Worm (Caenorhabditis elegans): Measurements from ENCODE around the gene T26C11.4.

T26C11.4 gene

ce11 chrX:1858616-1859015, 13.3 kb upstream of the T26C11.4 start (continued):
- TF ChIP-seq fkh-4 (tag; optimal IDR thresholded peaks at IDR 0.05; ENCODE audit: borderline replicate concordance) = no peak
- peak; percentile 81 for TF ChIP-seq rnt-1 (tag; optimal IDR thresholded peaks at IDR 0.05)
- TF ChIP-seq nhr-90 (tag; optimal IDR thresholded peaks at IDR 0.05; ENCODE audit: poor library complexity) = peak; percentile 79
- no peak for TF ChIP-seq ets-5 (GFP tag; IDR thresholded peaks at IDR 0.05)
- TF ChIP-seq ceh-88 (GFP tag; IDR thresholded peaks at IDR 0.05) = no peak; the same call in 1 of the 2 replicates
- no peak for TF ChIP-seq unc-130 (tag; optimal IDR thresholded peaks at IDR 0.05)
- TF ChIP-seq tbx-2 (tag; optimal IDR thresholded peaks at IDR 0.05) = peak; percentile 69
- peak; percentile 25 for TF ChIP-seq nhr-77 (tag; optimal IDR thresholded peaks at IDR 0.05)

ce11 chrX:1857777-1858176, 12.4 kb upstream of the T26C11.4 start:
- TF ChIP-seq nhr-85 (tag) = peak; percentile 2
- no peak for TF ChIP-seq ceh-63 (GFP tag; optimal IDR thresholded peaks at IDR 0.05)
- TF ChIP-seq isw-1 (GFP tag; IDR thresholded peaks at IDR 0.05) = no peak
- TF ChIP-seq ztf-11 (tag; optimal IDR thresholded peaks at IDR 0.05) = no peak

- TF ChIP-seq nhr-20 (tag; optimal IDR thresholded peaks at IDR 0.05) (peak; percentile 47), tbx-2 (tag; optimal IDR thresholded peaks at IDR 0.05) (peak; percentile 72), C04F5.9 (tag; optimal IDR thresholded peaks at IDR 0.05) (no peak), jun-1 (tag; optimal IDR thresholded peaks at IDR 0.05) (no peak), snpc-4 (tag; optimal IDR thresholded peaks at IDR 0.05) (no peak), isw-1 (GFP tag; IDR thresholded peaks at IDR 0.05) (peak; percentile 55), ztf-11 (tag; optimal IDR thresholded peaks at IDR 0.05) (no peak), mdl-1 (tag; optimal IDR thresholded peaks at IDR 0.05) (peak in 1 of 2 experiments; percentile 67), skn-1 (tag; optimal IDR thresholded peaks at IDR 0.05) (peak; percentile 84), sox-4 (tag; optimal IDR thresholded peaks at IDR 0.05) (no peak), nhr-76 (tag; optimal IDR thresholded peaks at IDR 0.05) (no peak), pag-3 (tag; optimal IDR thresholded peaks at IDR 0.05; ENCODE audit: borderline replicate concordance, insufficient read depth) (no peak), unc-98 (GFP tag; IDR thresholded peaks at IDR 0.05) (no peak), lin-14 (GFP tag; optimal IDR thresholded peaks at IDR 0.05) (peak; percentile 86), unc-86 (tag; optimal IDR thresholded peaks at IDR 0.05) (peak; percentile 51), mab-9 (GFP tag; IDR thresholded peaks at IDR 0.05) (no peak), egl-13 (tag; optimal IDR thresholded peaks at IDR 0.05) (peak; percentile 20), rnt-1 (tag; optimal IDR thresholded peaks at IDR 0.05) (peak; percentile 67), C16A3.4 (tag; optimal IDR thresholded peaks at IDR 0.05) (peak; percentile 36), snu-23 (GFP tag; optimal IDR thresholded peaks at IDR 0.05) (peak; percentile 67), alr-1 (tag; optimal IDR thresholded peaks at IDR 0.05; ENCODE audit: borderline replicate concordance) (no peak), ceh-90 (tag; optimal IDR thresholded peaks at IDR 0.05) (no peak), ceh-8 (GFP tag; optimal IDR thresholded peaks at IDR 0.05) (no peak), unc-30 (tag; optimal IDR thresholded peaks at IDR 0.05) (no peak), elt-3 (tag; optimal IDR thresholded peaks at IDR 0.05) (no peak), aha-1 (tag; optimal IDR thresholded peaks at IDR 0.05) (no peak), C34B4.2 (tag; optimal IDR thresholded peaks at IDR 0.05) (no peak), egl-27 (tag; optimal IDR thresholded peaks at IDR 0.05) (no peak), efl-1 (optimal IDR thresholded peaks at IDR 0.05) (peak; percentile 70 to 79), efl-1 (GFP tag; optimal IDR thresholded peaks at IDR 0.05 in 1 of 2) (peak; percentile 73 to 95), mef-2 (tag; optimal IDR thresholded peaks at IDR 0.05) (no peak), nhr-90 (tag; optimal IDR thresholded peaks at IDR 0.05; ENCODE audit: poor library complexity) (peak; percentile 25), lin-13 (GFP tag; optimal IDR thresholded peaks at IDR 0.05) (peak; percentile 20), nhr-28 (tag; optimal IDR thresholded peaks at IDR 0.05) (no peak), nhr-237 (tag; optimal IDR thresholded peaks at IDR 0.05) (no peak), mep-1 (tag; optimal IDR thresholded peaks at IDR 0.05) (peak; percentile 3), zip-4 (GFP tag; optimal IDR thresholded peaks at IDR 0.05) (no peak), dpl-1 (GFP tag; optimal IDR thresholded peaks at IDR 0.05) (peak; percentile 63 to 85 (median 63)), swsn-7 (tag; optimal IDR thresholded peaks at IDR 0.05) (peak; percentile 62), xbp-1 (tag; optimal IDR thresholded peaks at IDR 0.05) (peak; percentile 59), aly-2 (tag; optimal IDR thresholded peaks at IDR 0.05) (no peak), nhr-47 (tag; optimal IDR thresholded peaks at IDR 0.05) (peak; percentile 70), ceh-63 (GFP tag; optimal IDR thresholded peaks at IDR 0.05) (no peak)
These were observed 10.8 kb upstream of the T26C11.4 start, which contains the start of gene ceh-39 for ce11 chrX:1856160-1856559. Gene ceh-39 (minus strand): TSS chrX:1856172.
